Worm (Caenorhabditis elegans) whole organism, L3 larva: ENCODE measurements around the gene rpb-9.

Experiments used
- aly-2 ChIP-seq: fragments of 150-350 bp; optimal IDR thresholded peaks from 2 replicates; lab custom pipeline; 2014; ENCODE audit warnings: missing biosample characterization, missing genetic modification characterization
- ama-1 ChIP-seq: fragments of 150-350 bp; optimal IDR thresholded peaks from 2 replicates; lab custom pipeline; 2018
- ceh-82 ChIP-seq: fragments of 150-350 bp; optimal IDR thresholded peaks from 2 replicates; lab custom pipeline; 2014; ENCODE audit warnings: missing biosample characterization, missing genetic modification characterization
- ceh-9 ChIP-seq: sonication (generic microtip); optimal IDR thresholded peaks from 2 replicates; lab custom pipeline; 2018; ENCODE audit warnings: missing biosample characterization, missing genetic modification characterization
- fos-1 ChIP-seq: fragments of 150-350 bp; optimal IDR thresholded peaks from 2 replicates; lab custom pipeline; 2014; ENCODE audit warnings: missing biosample characterization, missing genetic modification characterization
- hmg-11 ChIP-seq: sonication (generic microtip); optimal IDR thresholded peaks from 2 replicates; lab custom pipeline; 2016; ENCODE audit warnings: missing genetic modification characterization, missing compliant biosample characterization
- jun-1 ChIP-seq: fragments of 150-350 bp; optimal IDR thresholded peaks from 2 replicates; lab custom pipeline; 2014; ENCODE audit warnings: missing biosample characterization, missing genetic modification reagents, missing genetic modification characterization
- nhr-12 ChIP-seq: fragments of 150-350 bp; optimal IDR thresholded peaks from 2 replicates; lab custom pipeline; 2014; ENCODE audit warnings: missing biosample characterization, missing genetic modification characterization
- nhr-237 ChIP-seq: fragments of 150-350 bp; optimal IDR thresholded peaks from 2 replicates; lab custom pipeline; 2014; ENCODE audit warnings: missing biosample characterization, missing genetic modification characterization
- nhr-77 ChIP-seq: fragments of 150-350 bp; optimal IDR thresholded peaks from 2 replicates; lab custom pipeline; 2014; ENCODE audit warnings: missing biosample characterization, missing genetic modification characterization
- pqm-1 ChIP-seq: fragments of 150-350 bp; optimal IDR thresholded peaks from 2 replicates; lab custom pipeline; 2017; ENCODE audit warnings: missing biosample characterization, missing genetic modification characterization, inconsistent platforms
- snpc-4 ChIP-seq: fragments of 150-350 bp; optimal IDR thresholded peaks from 2 replicates; lab custom pipeline; 2014; ENCODE audit warnings: missing biosample characterization, missing genetic modification characterization
- tbx-2 ChIP-seq: sonication (generic microtip); optimal IDR thresholded peaks from 2 replicates; lab custom pipeline; 2016; ENCODE audit warnings: mild to moderate bottlenecking, missing genetic modification characterization, missing compliant biosample characterization
- unc-62 ChIP-seq: fragments of 150-350 bp; sonication (generic microtip); optimal IDR thresholded peaks from 4 replicates; lab custom pipeline; 2014; ENCODE audit warnings: missing biosample characterization, missing genetic modification reagents, missing genetic modification characterization

DNA sequence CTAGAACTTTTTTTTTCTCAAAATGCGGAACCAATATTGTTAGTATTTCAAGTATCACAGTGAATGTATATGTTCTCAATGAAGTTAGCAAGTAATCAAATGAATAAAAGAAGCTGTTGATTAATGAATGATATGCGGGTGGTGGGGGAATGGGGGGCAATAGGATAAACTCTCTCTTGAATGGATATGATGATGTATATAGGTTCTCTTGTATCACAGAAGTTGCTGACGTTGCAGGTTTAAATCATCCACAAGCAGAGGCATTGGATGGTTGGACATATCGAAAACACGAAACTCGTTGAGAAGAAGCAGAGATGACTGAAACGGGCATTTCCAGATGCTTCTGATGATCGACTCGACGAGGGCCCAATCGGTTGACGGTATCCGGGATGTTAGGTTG, 27.5 kb upstream of the rpb-9 start:
- TF ChIP-seq tbx-2 (tag; lab: Kevin White, UChicago) (no peak), ama-1 (lab: Kevin White, UChicago) (peak; percentile 86), nhr-237 (tag; lab: Kevin White, UChicago) (no peak), ceh-9 (tag; lab: Kevin White, UChicago) (no peak), snpc-4 (no peak), pqm-1 (tag; lab: Kevin White, UChicago) (no peak), fos-1 (no peak), nhr-12 (tag; lab: Kevin White, UChicago) (no peak), hmg-11 (tag; lab: Kevin White, UChicago) (no peak), jun-1 (tag; lab: Kevin White, UChicago) (no peak), aly-2 (no peak), unc-62 (GFP tag; lab: Kevin White, UChicago) (no peak), ceh-82 (no peak), nhr-77 (tag; lab: Kevin White, UChicago) (no peak)
